Worm (Caenorhabditis elegans) whole organism, L4 larva: ENCODE data around the gene ttbk-8.2.

Experiments
- F10B5.3 ChIP-seq: sonication (generic microtip); optimal IDR thresholded peaks from 2 replicates; lab custom pipeline; 2016; ENCODE audit warnings: mild to moderate bottlenecking, missing genetic modification characterization, missing compliant biosample characterization
- F26F4.8 ChIP-seq: fragments of 200-800 bp; sonication (Bioruptor generic); conservative IDR thresholded peaks from 2 replicates; pipeline ENCODE4 v1.3.6; 2022; ENCODE audit warnings: missing genetic modification characterization, missing compliant biosample characterization
- F37D6.2 ChIP-seq: sonication (generic microtip); optimal IDR thresholded peaks from 2 replicates; lab custom pipeline; 2016; ENCODE audit warnings: mild to moderate bottlenecking, missing genetic modification characterization, missing compliant biosample characterization
- F44E2.7 ChIP-seq: fragments of 200-800 bp; sonication (Bioruptor generic); IDR thresholded peaks from 2 replicates; pipeline ENCODE4 v2.1.2; 2022; ENCODE audit warnings: missing genetic modification characterization, missing compliant biosample characterization
- R02D3.7 ChIP-seq: fragments of 150-350 bp; sonication (generic microtip); optimal IDR thresholded peaks from 3 replicates; lab custom pipeline; 2014; ENCODE audit warnings: missing biosample characterization, missing genetic modification characterization
- T26A8.4 ChIP-seq: fragments of 200-800 bp; sonication (Bioruptor generic); IDR thresholded peaks from 2 replicates; pipeline ENCODE4 v1.3.6; 2022; ENCODE audit warnings: missing genetic modification characterization, missing compliant biosample characterization
- Y75B8A.6 ChIP-seq: fragments of 200-800 bp; sonication (Bioruptor generic); IDR thresholded peaks from 2 replicates; pipeline ENCODE4 v1.3.6; 2022; ENCODE audit warnings: missing genetic modification reagents, missing genetic modification characterization, missing compliant biosample characterization
- aha-1 ChIP-seq: fragments of 150-350 bp; peaks from one replicate; lab custom pipeline; 2014; ENCODE audit warnings: missing biosample characterization, missing genetic modification characterization
- attf-4 ChIP-seq: sonication (generic microtip); optimal IDR thresholded peaks from 3 replicates; lab custom pipeline; 2017; ENCODE audit warnings: missing biosample characterization, missing genetic modification characterization
- ceh-28 ChIP-seq: fragments of 150-350 bp; optimal IDR thresholded peaks from 2 replicates; lab custom pipeline; 2014; ENCODE audit warnings: missing biosample characterization, missing genetic modification reagents, missing genetic modification characterization
- ceh-44 ChIP-seq: fragments of 200-800 bp; sonication (Bioruptor generic); IDR thresholded peaks from 2 replicates; pipeline ENCODE4 v1.3.6; 2022; ENCODE audit warnings: missing genetic modification reagents, missing genetic modification characterization, missing compliant biosample characterization
- cey-2 ChIP-seq: sonication (generic microtip); optimal IDR thresholded peaks from 3 replicates; lab custom pipeline; 2017; ENCODE audit warnings: missing genetic modification characterization, mild to moderate bottlenecking, missing compliant biosample characterization, antibody characterized with exemption, borderline replicate concordance; ENCODE audit not compliant: insufficient read depth
- daf-16 ChIP-seq, 3 experiments: sonication (generic microtip); optimal IDR thresholded peaks; 2 replicates each; lab custom pipeline; 2016 to 2017; ENCODE audit warnings: missing genetic modification characterization in 3 of 3, missing genetic modification reagents in 3 of 3, mild to moderate bottlenecking in 2 of 3, missing compliant biosample characterization in 2 of 3, missing biosample characterization in 1 of 3, moderate library complexity in 1 of 3
- daf-8 ChIP-seq: fragments of 200-800 bp; sonication (Bioruptor generic); IDR thresholded peaks from 2 replicates; pipeline ENCODE4 v1.3.6; 2022; ENCODE audit warnings: missing genetic modification characterization, missing compliant biosample characterization
- dmd-9 ChIP-seq: fragments of 200-800 bp; sonication (Bioruptor generic); IDR thresholded peaks from 2 replicates; pipeline ENCODE4 v1.3.6; 2022; ENCODE audit warnings: missing genetic modification reagents, missing genetic modification characterization, missing compliant biosample characterization
- duxl-1 ChIP-seq: sonication (generic microtip); optimal IDR thresholded peaks from 2 replicates; lab custom pipeline; 2016; ENCODE audit warnings: mild to moderate bottlenecking, missing genetic modification characterization, moderate library complexity, missing compliant biosample characterization; ENCODE audit not compliant: poor library complexity
- egl-43 ChIP-seq: fragments of 200-800 bp; sonication (Bioruptor generic); IDR thresholded peaks from 2 replicates; pipeline ENCODE4 v1.3.6; 2022; ENCODE audit warnings: missing genetic modification reagents, missing genetic modification characterization, missing compliant biosample characterization
- fkh-10 ChIP-seq: fragments of 150-350 bp; optimal IDR thresholded peaks from 2 replicates; lab custom pipeline; 2014; ENCODE audit warnings: missing biosample characterization, missing genetic modification reagents, missing genetic modification characterization
- hif-1 ChIP-seq, 2 experiments: sonication (generic microtip); optimal IDR thresholded peaks; 2 replicates each; lab custom pipeline; 2016 to 2017; ENCODE audit warnings: missing compliant biosample characterization in 2 of 2, missing genetic modification characterization in 2 of 2, missing genetic modification reagents in 2 of 2, missing genotype in 2 of 2, mild to moderate bottlenecking in 1 of 2
- jun-1 ChIP-seq: fragments of 150-350 bp; optimal IDR thresholded peaks from 2 replicates; lab custom pipeline; 2014; ENCODE audit warnings: missing biosample characterization, missing genetic modification reagents, missing genetic modification characterization
- lin-1 ChIP-seq: fragments of 200-800 bp; sonication (Bioruptor generic); IDR thresholded peaks from 2 replicates; pipeline ENCODE4 v1.3.6; 2022; ENCODE audit warnings: missing genetic modification reagents, missing genetic modification characterization, missing compliant biosample characterization
- lin-13 ChIP-seq: fragments of 150-350 bp; optimal IDR thresholded peaks from 2 replicates; lab custom pipeline; 2014; ENCODE audit warnings: missing biosample characterization, missing genetic modification reagents, missing genetic modification characterization
- lir-3 ChIP-seq: sonication (generic microtip); optimal IDR thresholded peaks from 2 replicates; lab custom pipeline; 2016; ENCODE audit warnings: mild to moderate bottlenecking, missing genetic modification characterization, missing compliant biosample characterization
- mdt-29 ChIP-seq: fragments of 200-800 bp; sonication (Bioruptor generic); IDR thresholded peaks from 2 replicates; pipeline ENCODE4 v1.3.6; 2022; ENCODE audit warnings: missing genetic modification reagents, missing genetic modification characterization, missing compliant biosample characterization
- mes-2 ChIP-seq: sonication (generic microtip); optimal IDR thresholded peaks from 2 replicates; lab custom pipeline; 2016; ENCODE audit warnings: missing genotype, mild to moderate bottlenecking, missing genetic modification characterization, missing compliant biosample characterization; ENCODE audit not compliant: poor library complexity, severe bottlenecking
- mxl-3 ChIP-seq: fragments of 200-800 bp; sonication (Bioruptor generic); optimal IDR thresholded peaks from 2 replicates; lab custom pipeline; 2018; ENCODE audit warnings: mild to moderate bottlenecking, missing genetic modification characterization, missing compliant biosample characterization
- nhr-10 ChIP-seq: fragments of 150-350 bp; optimal IDR thresholded peaks from 2 replicates; lab custom pipeline; 2014; ENCODE audit warnings: missing biosample characterization, missing genetic modification characterization
- nhr-11 ChIP-seq: fragments of 150-350 bp; optimal IDR thresholded peaks from 2 replicates; lab custom pipeline; 2014; ENCODE audit warnings: missing biosample characterization, missing genetic modification characterization
- nhr-25 ChIP-seq: sonication (generic microtip); optimal IDR thresholded peaks from 2 replicates; lab custom pipeline; 2017; ENCODE audit warnings: missing genetic modification characterization, mild to moderate bottlenecking, missing compliant biosample characterization, antibody characterized with exemption, moderate library complexity, borderline replicate concordance; ENCODE audit not compliant: insufficient read depth
- nhr-42 ChIP-seq: fragments of 200-800 bp; sonication (Bioruptor generic); IDR thresholded peaks from 2 replicates; pipeline ENCODE4 v1.3.6; 2022; ENCODE audit warnings: missing genetic modification characterization, missing compliant biosample characterization
- nhr-48 ChIP-seq: sonication (generic microtip); optimal IDR thresholded peaks from 2 replicates; lab custom pipeline; 2016; ENCODE audit warnings: mild to moderate bottlenecking, missing genetic modification characterization, missing compliant biosample characterization
- nhr-77 ChIP-seq: fragments of 150-350 bp; optimal IDR thresholded peaks from 2 replicates; lab custom pipeline; 2014; ENCODE audit warnings: missing biosample characterization, missing genetic modification characterization
- pha-4 ChIP-seq, 2 experiments: fragments of 150-350 bp in 1 of 2; fragments of 200-800 bp in 1 of 2; sonication (Bioruptor generic) in 1 of 2; IDR thresholded peaks in 1 of 2; optimal IDR thresholded peaks in 1 of 2; 2 replicates each; pipeline versions ENCODE4 v1.3.6 to Lab custom; 2014 to 2022; ENCODE audit warnings: missing genetic modification characterization in 2 of 2, missing genetic modification reagents in 2 of 2, missing biosample characterization in 1 of 2, missing compliant biosample characterization in 1 of 2
- php-3 ChIP-seq: fragments of 200-800 bp; sonication (Bioruptor generic); IDR thresholded peaks from 2 replicates; pipeline ENCODE4 v1.3.6; 2022; ENCODE audit warnings: missing genetic modification reagents, missing genetic modification characterization, missing compliant biosample characterization
- pqm-1 ChIP-seq: sonication (generic microtip); optimal IDR thresholded peaks from 2 replicates; lab custom pipeline; 2017; ENCODE audit warnings: missing biosample characterization, missing genetic modification characterization
- rbr-2 ChIP-seq: sonication (generic microtip); optimal IDR thresholded peaks from 2 replicates; lab custom pipeline; 2016; ENCODE audit warnings: missing genotype, missing genetic modification characterization, missing compliant biosample characterization
- saeg-2 ChIP-seq: fragments of 200-800 bp; sonication (Bioruptor generic); IDR thresholded peaks from 2 replicates; pipeline ENCODE4 v1.3.6; 2022; ENCODE audit warnings: missing genetic modification reagents, missing genetic modification characterization, missing compliant biosample characterization
- sdz-12 ChIP-seq: fragments of 200-800 bp; sonication (Bioruptor generic); optimal IDR thresholded peaks from 2 replicates; lab custom pipeline; 2018; ENCODE audit warnings: mild to moderate bottlenecking, missing genetic modification characterization, missing compliant biosample characterization
- set-16 ChIP-seq: fragments of 200-800 bp; sonication (Bioruptor generic); IDR thresholded peaks from 2 replicates; pipeline ENCODE4 v1.3.6; 2022; ENCODE audit warnings: missing genetic modification reagents, missing genetic modification characterization, missing compliant biosample characterization
- skn-1 ChIP-seq: fragments of 150-350 bp; optimal IDR thresholded peaks from 2 replicates; lab custom pipeline; 2014; ENCODE audit warnings: missing biosample characterization, missing genetic modification characterization
- snpc-1.2 ChIP-seq: fragments of 200-800 bp; sonication (Bioruptor generic); IDR thresholded peaks from 2 replicates; pipeline ENCODE4 v1.3.6; 2022; ENCODE audit warnings: missing genetic modification reagents, missing genetic modification characterization, missing compliant biosample characterization
- spr-1 ChIP-seq: sonication (generic microtip); optimal IDR thresholded peaks from 2 replicates; lab custom pipeline; 2016; ENCODE audit warnings: mild to moderate bottlenecking, missing genetic modification characterization, missing compliant biosample characterization
- tra-1 ChIP-seq: fragments of 200-800 bp; sonication (Bioruptor generic); IDR thresholded peaks from 2 replicates; pipeline ENCODE4 v1.3.6; 2022; ENCODE audit warnings: missing genetic modification reagents, missing genetic modification characterization, missing compliant biosample characterization
- unc-130 ChIP-seq: sonication (generic microtip); optimal IDR thresholded peaks from 2 replicates; lab custom pipeline; 2016; ENCODE audit warnings: missing genetic modification reagents, missing genetic modification characterization, missing compliant biosample characterization
- vab-7 ChIP-seq: fragments of 200-800 bp; sonication (Bioruptor generic); IDR thresholded peaks from 2 replicates; pipeline ENCODE4 v1.3.6; 2022; ENCODE audit warnings: missing genetic modification reagents, missing genetic modification characterization, missing compliant biosample characterization
- zag-1 ChIP-seq: fragments of 150-350 bp; optimal IDR thresholded peaks from 2 replicates; lab custom pipeline; 2014; ENCODE audit warnings: missing biosample characterization, missing genetic modification characterization
- zfp-2 ChIP-seq: sonication (generic microtip); optimal IDR thresholded peaks from 2 replicates; lab custom pipeline; 2016; ENCODE audit warnings: mild to moderate bottlenecking, missing genetic modification characterization, missing compliant biosample characterization
- zfp-3 ChIP-seq: fragments of 200-800 bp; sonication (Bioruptor generic); conservative IDR thresholded peaks from 2 replicates; pipeline ENCODE4 v1.3.6; 2022; ENCODE audit warnings: missing genetic modification reagents, missing genetic modification characterization, missing compliant biosample characterization
- zip-11 ChIP-seq: fragments of 200-800 bp; sonication (Bioruptor generic); IDR thresholded peaks from 2 replicates; pipeline ENCODE4 v1.3.6; 2022; ENCODE audit warnings: missing genetic modification characterization, missing compliant biosample characterization
- ztf-11 ChIP-seq: fragments of 150-350 bp; optimal IDR thresholded peaks from 2 replicates; lab custom pipeline; 2014; ENCODE audit warnings: missing biosample characterization, missing genetic modification characterization

Gene ttbk-8.2

DNA sequence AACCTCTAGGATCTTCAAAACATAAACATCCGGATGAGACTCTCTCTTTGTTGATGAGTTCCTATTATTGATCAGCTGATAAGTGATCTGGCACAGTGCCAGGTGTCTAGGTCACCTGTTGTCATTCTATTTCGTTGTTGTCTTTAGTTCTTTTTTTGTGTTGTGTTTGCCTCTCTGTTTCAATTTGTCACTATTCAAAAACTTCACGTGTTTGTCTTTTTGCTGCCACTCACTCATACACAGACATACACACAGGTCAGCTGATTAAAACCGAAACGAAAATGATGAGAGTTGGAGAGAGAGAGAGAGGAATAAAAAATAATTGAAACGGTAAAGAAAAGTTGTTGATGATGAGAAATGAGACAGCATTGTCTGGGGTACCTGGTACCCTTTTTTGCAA lies 40.6 kb upstream of the ttbk-8.2 start (continued):
- TF ChIP-seq F26F4.8 (no peak), daf-8 (GFP tag; lab: Robert Waterston, UW) (no peak), php-3 (GFP tag; lab: Robert Waterston, UW) (peak; percentile 64; the same call in 1 of the 2 replicates), lin-1 (GFP tag; lab: Robert Waterston, UW) (peak; percentile 92), spr-1 (tag; lab: Kevin White, UChicago) (no peak), egl-43 (GFP tag; lab: Robert Waterston, UW) (no peak), R02D3.7 (tag; lab: Kevin White, UChicago) (no peak), zfp-3 (GFP tag; lab: Robert Waterston, UW) (peak; percentile 80), lir-3 (tag; lab: Kevin White, UChicago) (no peak), unc-130 (GFP tag; lab: Kevin White, UChicago) (no peak), aha-1 (tag; lab: Kevin White, UChicago) (peak; percentile 51), fkh-10 (no peak), mes-2 (peak; percentile 48), hif-1 (tag; optimal IDR thresholded peaks at IDR 0.05; lab: Kevin White, UChicago) (peak; percentile 44 to 69), ztf-11 (tag; lab: Kevin White, UChicago) (no peak), jun-1 (tag; lab: Kevin White, UChicago) (peak; percentile 31), ceh-28 (tag; lab: Kevin White, UChicago) (no peak), attf-4 (no peak), zip-11 (GFP tag; lab: Robert Waterston, UW) (no peak), tra-1 (peak; percentile 91), mxl-3 (GFP tag; lab: Kevin White, UChicago) (peak; percentile 87), set-16 (GFP tag; lab: Robert Waterston, UW) (0 out of 2 replicates have a peak, but pooled peaks have one; percentile 9), F44E2.7 (GFP tag; lab: Robert Waterston, UW) (no peak), sdz-12 (GFP tag; lab: Kevin White, UChicago) (no peak), lin-13 (GFP tag; lab: Kevin White, UChicago) (peak; percentile 48), zag-1 (tag; lab: Kevin White, UChicago) (no peak), nhr-10 (peak; percentile 22), ceh-44 (GFP tag; lab: Robert Waterston, UW) (no peak), cey-2 (tag; lab: Kevin White, UChicago) (peak; percentile 91), pha-4 (GFP tag; IDR thresholded peaks at IDR 0.05; lab: Robert Waterston, UW) (no peak; the same call in 1 of the 2 replicates), pha-4 (tag; optimal IDR thresholded peaks at IDR 0.05; lab: Kevin White, UChicago) (peak; percentile 76), dmd-9 (no peak), vab-7 (GFP tag; lab: Robert Waterston, UW) (no peak), nhr-42 (no peak), pqm-1 (tag; lab: Kevin White, UChicago) (peak; percentile 75), rbr-2 (tag; lab: Kevin White, UChicago) (no peak), zfp-2 (tag; lab: Kevin White, UChicago) (no peak), nhr-48 (peak; percentile 89), snpc-1.2 (GFP tag; lab: Robert Waterston, UW) (no peak), duxl-1 (tag; lab: Kevin White, UChicago) (no peak), T26A8.4 (0 out of 2 replicates have a peak, but pooled peaks have one; percentile 46), skn-1 (no peak), nhr-11 (tag; lab: Kevin White, UChicago) (peak; percentile 85), saeg-2 (peak; percentile 69; the same call in 1 of the 2 replicates), mdt-29 (GFP tag; lab: Robert Waterston, UW) (peak; percentile 89), F10B5.3 (tag; lab: Kevin White, UChicago) (no peak), Y75B8A.6 (GFP tag; lab: Robert Waterston, UW) (no peak), F37D6.2 (tag; lab: Kevin White, UChicago) (no peak), daf-16 (GFP tag; optimal IDR thresholded peaks at IDR 0.05; lab: Kevin White, UChicago) (peak; percentile 92 to 95), daf-16 (tag; optimal IDR thresholded peaks at IDR 0.05; lab: Kevin White, UChicago) (peak; percentile 99), nhr-25 (peak; percentile 58), nhr-77 (tag; lab: Kevin White, UChicago) (peak; percentile 96)
